Worm (Caenorhabditis elegans) whole organism, young adult: ENCODE results near the gene F44A6.3.
A peak's percentile ranks its signal among the peaks of the same experiment; 100 is the strongest.

ENCODE experiments used
- B0019.2 ChIP-seq: fragments of 200-800 bp; sonication (Bioruptor generic); conservative IDR thresholded peaks from 2 replicates; pipeline ENCODE4 v1.3.6; 2022; ENCODE audit warnings: missing genetic modification reagents, missing genetic modification characterization, missing compliant biosample characterization
- B0336.3 ChIP-seq: fragments of 200-800 bp; sonication (Bioruptor generic); IDR thresholded peaks from 2 replicates; pipeline ENCODE4 v1.3.6; 2022; ENCODE audit warnings: missing genetic modification characterization, missing compliant biosample characterization
- C17E4.6 ChIP-seq: fragments of 200-800 bp; sonication (Bioruptor generic); IDR thresholded peaks from 2 replicates; pipeline ENCODE4 v1.3.6; 2022; ENCODE audit warnings: missing genetic modification reagents, missing genetic modification characterization, missing compliant biosample characterization
- D2030.7 ChIP-seq: fragments of 200-800 bp; sonication (Bioruptor generic); IDR thresholded peaks from 2 replicates; pipeline ENCODE4 v1.3.6; 2022; ENCODE audit warnings: missing genetic modification reagents, missing genetic modification characterization, missing compliant biosample characterization
- F55B11.4 ChIP-seq: sonication (generic microtip); optimal IDR thresholded peaks from 2 replicates; lab custom pipeline; 2016; ENCODE audit warnings: missing compliant biosample characterization, missing genetic modification characterization, borderline replicate concordance; ENCODE audit not compliant: insufficient read depth
- K11D2.4 ChIP-seq: fragments of 200-800 bp; sonication (Bioruptor generic); IDR thresholded peaks from 2 replicates; pipeline ENCODE4 v1.3.6; 2022; ENCODE audit warnings: missing genetic modification reagents, missing genetic modification characterization, missing compliant biosample characterization
- ama-1 ChIP-seq, 3 experiments: fragments of 150-350 bp in 1 of 3; sonication (generic microtip) in 2 of 3; optimal IDR thresholded peaks; 2 replicates each; lab custom pipeline; 2014 to 2018; ENCODE audit warnings: missing biosample characterization in 2 of 3, missing genetic modification characterization in 2 of 3, missing genetic modification reagents in 2 of 3
- atf-7 ChIP-seq: sonication (generic microtip); optimal IDR thresholded peaks from 2 replicates; lab custom pipeline; 2017; ENCODE audit warnings: mild to moderate bottlenecking, missing genetic modification characterization, missing compliant biosample characterization
- attf-3 ChIP-seq: fragments of 200-800 bp; sonication (Bioruptor generic); conservative IDR thresholded peaks from 2 replicates; pipeline ENCODE4 v1.3.6; 2022; ENCODE audit warnings: missing genetic modification reagents, missing genetic modification characterization, missing compliant biosample characterization
- attf-5 ChIP-seq: fragments of 200-800 bp; sonication (Bioruptor generic); optimal IDR thresholded peaks from 2 replicates; lab custom pipeline; 2018; ENCODE audit warnings: mild to moderate bottlenecking, missing genetic modification characterization, missing compliant biosample characterization
- attf-6 ChIP-seq: fragments of 200-800 bp; sonication (Bioruptor generic); IDR thresholded peaks from 2 replicates; pipeline ENCODE4 v1.3.6; 2022; ENCODE audit warnings: missing genetic modification reagents, missing genetic modification characterization, missing compliant biosample characterization
- bed-2 ChIP-seq: fragments of 200-800 bp; sonication (Bioruptor generic); IDR thresholded peaks from 2 replicates; pipeline ENCODE4 v1.3.6; 2022; ENCODE audit warnings: missing genetic modification reagents, missing genetic modification characterization, missing compliant biosample characterization
- cebp-1 ChIP-seq, 2 experiments: fragments of 200-800 bp in 1 of 2; sonication (Bioruptor generic) in 1 of 2; sonication (generic microtip) in 1 of 2; IDR thresholded peaks in 1 of 2; optimal IDR thresholded peaks in 1 of 2; 2 replicates each; pipeline versions ENCODE4 v1.3.6 to Lab custom; 2017 to 2022; ENCODE audit warnings: missing compliant biosample characterization in 2 of 2, missing genetic modification characterization in 2 of 2, mild to moderate bottlenecking in 1 of 2, missing genetic modification reagents in 1 of 2, moderate library complexity in 1 of 2
- ceh-27 ChIP-seq: fragments of 200-800 bp; sonication (Bioruptor generic); optimal IDR thresholded peaks from 2 replicates; lab custom pipeline; 2018; ENCODE audit warnings: mild to moderate bottlenecking, missing genetic modification characterization, moderate library complexity, missing compliant biosample characterization
- ceh-91 ChIP-seq: fragments of 200-800 bp; sonication (Bioruptor generic); IDR thresholded peaks from 2 replicates; pipeline ENCODE4 v1.3.6; 2022; ENCODE audit warnings: missing genetic modification reagents, missing genetic modification characterization, missing compliant biosample characterization
- egrh-3 ChIP-seq: fragments of 200-800 bp; sonication (Bioruptor generic); IDR thresholded peaks from 2 replicates; pipeline ENCODE4 v1.3.6; 2022; ENCODE audit warnings: missing genetic modification reagents, missing genetic modification characterization, missing compliant biosample characterization
- ekl-4 ChIP-seq: fragments of 200-800 bp; sonication (Bioruptor generic); IDR thresholded peaks from 2 replicates; pipeline ENCODE4 v1.3.6; 2022; ENCODE audit warnings: missing genetic modification reagents, missing genetic modification characterization, missing compliant biosample characterization
- him-1 ChIP-seq: sonication (generic microtip); optimal IDR thresholded peaks from 2 replicates; lab custom pipeline; 2016; ENCODE audit warnings: missing genotype, missing genetic modification reagents, missing genetic modification characterization, missing compliant biosample characterization
- hlh-26 ChIP-seq: fragments of 200-800 bp; sonication (Bioruptor generic); conservative IDR thresholded peaks from 2 replicates; pipeline ENCODE4 v1.3.6; 2022; ENCODE audit warnings: missing genetic modification reagents, missing genetic modification characterization, missing compliant biosample characterization
- hmg-1.2 ChIP-seq: fragments of 200-800 bp; sonication (Bioruptor generic); IDR thresholded peaks from 2 replicates; pipeline ENCODE4 v1.3.6; 2022; ENCODE audit warnings: missing genetic modification reagents, missing genetic modification characterization, missing compliant biosample characterization
- let-526 ChIP-seq: fragments of 200-800 bp; sonication (Bioruptor generic); IDR thresholded peaks from 2 replicates; pipeline ENCODE4 v1.3.6; 2022; ENCODE audit warnings: missing genetic modification reagents, missing genetic modification characterization, missing compliant biosample characterization
- let-607 ChIP-seq, 2 experiments: fragments of 200-800 bp in 1 of 2; sonication (Bioruptor generic) in 1 of 2; sonication (generic microtip) in 1 of 2; optimal IDR thresholded peaks; 2 replicates each; lab custom pipeline; 2016 to 2018; ENCODE audit warnings: mild to moderate bottlenecking in 2 of 2, missing compliant biosample characterization in 2 of 2, missing genetic modification characterization in 2 of 2, moderate library complexity in 2 of 2, missing genotype in 1 of 2
- lin-35 ChIP-seq, 3 experiments: fragments of 150-350 bp in 2 of 3; sonication (generic microtip) in 1 of 3; optimal IDR thresholded peaks; 2 replicates each; lab custom pipeline; 2014 to 2018; ENCODE audit warnings: missing biosample characterization in 3 of 3, missing genetic modification characterization in 3 of 3, missing genetic modification reagents in 3 of 3
- lin-40 ChIP-seq: sonication (generic microtip); optimal IDR thresholded peaks from 2 replicates; lab custom pipeline; 2016; ENCODE audit warnings: missing genetic modification characterization, mild to moderate bottlenecking, missing compliant biosample characterization, missing genotype, missing genetic modification reagents
- lin-54 ChIP-seq: fragments of 200-800 bp; sonication (Bioruptor generic); optimal IDR thresholded peaks from 2 replicates; lab custom pipeline; 2018; ENCODE audit warnings: mild to moderate bottlenecking, missing genetic modification characterization, missing compliant biosample characterization
- lsy-27 ChIP-seq: sonication (generic microtip); optimal IDR thresholded peaks from 2 replicates; lab custom pipeline; 2017; ENCODE audit warnings: missing genetic modification characterization, mild to moderate bottlenecking, missing compliant biosample characterization, antibody characterized with exemption, missing genotype, borderline replicate concordance; ENCODE audit not compliant: insufficient read depth
- madf-6 ChIP-seq: fragments of 200-800 bp; sonication (Bioruptor generic); IDR thresholded peaks from 2 replicates; pipeline ENCODE4 v1.3.6; 2022; ENCODE audit warnings: missing genetic modification reagents, missing genetic modification characterization, missing compliant biosample characterization
- madf-8 ChIP-seq: fragments of 200-800 bp; sonication (Bioruptor generic); conservative IDR thresholded peaks from 2 replicates; pipeline ENCODE4 v1.3.6; 2022; ENCODE audit warnings: missing genetic modification reagents, missing genetic modification characterization, missing compliant biosample characterization
- mel-28 ChIP-seq: sonication (generic microtip); optimal IDR thresholded peaks from 2 replicates; lab custom pipeline; 2016; ENCODE audit warnings: borderline replicate concordance, mild to moderate bottlenecking, missing genetic modification characterization, missing compliant biosample characterization
- mxl-1 ChIP-seq: sonication (generic microtip); optimal IDR thresholded peaks from 2 replicates; lab custom pipeline; 2016; ENCODE audit warnings: missing genetic modification characterization, missing compliant biosample characterization
- nfyb-1 ChIP-seq: fragments of 200-800 bp; sonication (Bioruptor generic); IDR thresholded peaks from 2 replicates; pipeline ENCODE4 v1.3.6; 2022; ENCODE audit warnings: missing genetic modification reagents, missing genetic modification characterization, missing compliant biosample characterization
- nhr-120 ChIP-seq: fragments of 200-800 bp; sonication (Bioruptor generic); IDR thresholded peaks from 2 replicates; pipeline ENCODE4 v1.3.6; 2022; ENCODE audit warnings: missing genetic modification characterization, missing compliant biosample characterization
- nhr-80 ChIP-seq: sonication (generic microtip); optimal IDR thresholded peaks from 2 replicates; lab custom pipeline; 2016; ENCODE audit warnings: missing genetic modification characterization, missing compliant biosample characterization
- pbrm-1 ChIP-seq: fragments of 200-800 bp; sonication (Bioruptor generic); IDR thresholded peaks from 2 replicates; pipeline ENCODE4 v1.3.6; 2022; ENCODE audit warnings: missing genetic modification reagents, missing genetic modification characterization, missing compliant biosample characterization
- pha-4 ChIP-seq: fragments of 150-350 bp; sonication (generic microtip); optimal IDR thresholded peaks from 2 replicates; lab custom pipeline; 2014; ENCODE audit warnings: missing biosample characterization, missing genetic modification reagents, missing genetic modification characterization
- rec-8 ChIP-seq, 2 experiments: sonication (generic microtip); optimal IDR thresholded peaks; 2 replicates each; lab custom pipeline; 2016; ENCODE audit warnings: mild to moderate bottlenecking in 2 of 2, missing genetic modification characterization in 2 of 2, missing genetic modification reagents in 2 of 2, missing genotype in 2 of 2, missing biosample characterization in 1 of 2, missing compliant biosample characterization in 1 of 2, moderate library complexity in 1 of 2
- snpc-4 ChIP-seq, 5 experiments: fragments of 150-350 bp in 1 of 5; sonication (generic microtip) in 4 of 5; optimal IDR thresholded peaks; 2 replicates each; lab custom pipeline; 2014 to 2018; ENCODE audit warnings: missing genetic modification characterization in 5 of 5, missing biosample characterization in 3 of 5, antibody characterized with exemption in 2 of 5, mild to moderate bottlenecking in 2 of 5, missing compliant biosample characterization in 2 of 5, missing genotype in 2 of 5, moderate library complexity in 2 of 5, missing genetic modification reagents in 1 of 5
- somi-1 ChIP-seq: fragments of 200-800 bp; sonication (Bioruptor generic); optimal IDR thresholded peaks from 2 replicates; lab custom pipeline; 2018; ENCODE audit warnings: mild to moderate bottlenecking, missing genetic modification characterization, missing compliant biosample characterization
- tbp1 ChIP-seq: fragments of 200-800 bp; sonication (Bioruptor generic); optimal IDR thresholded peaks from 2 replicates; lab custom pipeline; 2018; ENCODE audit warnings: mild to moderate bottlenecking, missing genetic modification characterization, missing compliant biosample characterization
- unc-62 ChIP-seq: fragments of 150-350 bp; optimal IDR thresholded peaks from 2 replicates; lab custom pipeline; 2014; ENCODE audit warnings: missing biosample characterization, missing genetic modification reagents, missing genetic modification characterization
- xnd-1 ChIP-seq: sonication (generic microtip); optimal IDR thresholded peaks from 2 replicates; lab custom pipeline; 2016; ENCODE audit warnings: missing genotype, missing genetic modification reagents, missing genetic modification characterization, missing compliant biosample characterization

The F44A6.3 gene

DNA sequence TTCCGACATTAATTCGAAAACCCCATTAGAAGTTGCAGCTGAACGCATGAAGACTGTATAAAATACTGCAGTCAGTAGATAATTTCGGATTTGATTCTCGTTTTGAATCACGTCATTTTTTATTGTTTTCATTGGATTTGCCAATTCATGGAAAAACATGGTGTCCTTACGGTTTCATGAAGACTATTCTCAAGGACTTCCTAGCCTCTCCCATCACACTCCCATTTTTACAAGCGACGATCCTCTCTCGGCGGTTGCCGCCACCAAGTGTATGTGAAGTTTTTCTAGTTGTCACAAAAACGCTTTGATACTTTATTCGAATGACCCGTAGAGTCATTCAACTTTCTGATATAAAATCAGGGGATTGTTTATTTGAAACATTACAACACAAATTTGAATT, 22.8 kb upstream of the F44A6.3 start:
- no peak for TF ChIP-seq ceh-27
- no peak for TF ChIP-seq ceh-91 (GFP tag; lab: Robert Waterston, UW)
- TF ChIP-seq xnd-1 (tag; lab: Kevin White, UChicago) = no peak
- no peak for TF ChIP-seq B0019.2
- no peak for TF ChIP-seq rec-8 (tag; optimal IDR thresholded peaks at IDR 0.05; lab: Kevin White, UChicago)
- TF ChIP-seq nfyb-1 (GFP tag; lab: Robert Waterston, UW) = no peak
- no peak for TF ChIP-seq D2030.7 (GFP tag; lab: Robert Waterston, UW)
- no peak for TF ChIP-seq K11D2.4 (GFP tag; lab: Robert Waterston, UW)
- TF ChIP-seq egrh-3 (GFP tag; lab: Robert Waterston, UW) = no peak
- TF ChIP-seq B0336.3 (GFP tag; lab: Robert Waterston, UW) = no peak
- TF ChIP-seq lin-54 = no peak
- TF ChIP-seq snpc-4 (GFP tag; optimal IDR thresholded peaks at IDR 0.05; lab: Kevin White, UChicago) = no peak
- no peak for TF ChIP-seq snpc-4 (tag; optimal IDR thresholded peaks at IDR 0.05; lab: Kevin White, UChicago)

ce11 chrX:10194327-10195096, 18.1 kb upstream of the F44A6.3 start, which contains the start of gene myrf-2:
Gene myrf-2, minus strand, starts transcription at chrX:10194377.
- no peak for TF ChIP-seq pbrm-1 (GFP tag; lab: Robert Waterston, UW)
- TF ChIP-seq cebp-1 (GFP tag; IDR thresholded peaks at IDR 0.05; lab: Robert Waterston, UW) = peak; percentile 43; the same call in 1 of the 2 replicates
- peak; percentile 88 for TF ChIP-seq cebp-1 (tag; optimal IDR thresholded peaks at IDR 0.05; lab: Kevin White, UChicago)
- TF ChIP-seq, all 124 proteins: peak for 1

DNA sequence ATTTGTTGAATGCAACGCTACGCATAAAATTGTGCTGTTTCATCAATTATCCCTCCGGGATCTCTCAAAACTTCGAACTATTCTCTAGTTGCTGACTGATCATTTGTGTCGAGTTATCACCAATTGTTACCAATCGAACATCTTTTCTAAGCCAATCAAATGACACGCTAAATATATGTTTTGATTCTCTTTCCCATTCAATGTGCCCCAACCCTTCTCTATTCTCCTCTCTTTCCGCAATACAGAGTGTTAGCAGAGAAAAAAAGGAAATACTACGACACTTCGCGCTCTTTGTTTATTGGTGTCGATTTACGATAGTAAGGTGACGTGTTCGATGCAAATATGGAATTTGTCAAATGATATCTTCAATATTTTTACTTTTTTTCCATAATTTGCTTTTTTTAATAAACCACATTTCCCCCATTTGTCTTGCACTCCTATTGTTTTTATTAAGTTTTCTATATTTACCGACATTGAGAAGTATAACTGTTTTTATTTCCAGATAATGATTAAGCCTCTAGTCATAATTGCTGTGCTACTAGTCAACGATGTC, 15.3 kb upstream of the F44A6.3 start, which contains the start of gene nucb-1:
Gene nucb-1 (plus strand): TSS at position 503 of the 553 bp plus-strand sequence.
- TF ChIP-seq atf-7 (tag; lab: Kevin White, UChicago) (no peak), him-1 (no peak), somi-1 (GFP tag; lab: Kevin White, UChicago) (no peak), lsy-27 (tag; lab: Kevin White, UChicago) (no peak), pha-4 (tag; lab: Kevin White, UChicago) (no peak), nhr-120 (GFP tag; lab: Robert Waterston, UW) (no peak), lin-40 (tag; lab: Kevin White, UChicago) (peak; percentile 59), attf-5 (peak; percentile 31), madf-6 (GFP tag; lab: Robert Waterston, UW) (no peak), C17E4.6 (GFP tag; lab: Robert Waterston, UW) (no peak), ekl-4 (no peak), hmg-1.2 (peak; percentile 34; the same call in 1 of the 2 replicates), let-607 (tag; optimal IDR thresholded peaks at IDR 0.05; lab: Kevin White, UChicago) (peak; percentile 87 to 96), mxl-1 (tag; lab: Kevin White, UChicago) (no peak), attf-3 (GFP tag; lab: Robert Waterston, UW) (peak; percentile 94), lin-35 (GFP tag; optimal IDR thresholded peaks at IDR 0.05; lab: Kevin White, UChicago) (no peak), mel-28 (tag; lab: Kevin White, UChicago) (no peak), hlh-26 (GFP tag; lab: Robert Waterston, UW) (no peak), unc-62 (GFP tag; lab: Kevin White, UChicago) (peak; percentile 17), attf-6 (GFP tag; lab: Robert Waterston, UW) (no peak), ama-1 (optimal IDR thresholded peaks at IDR 0.05; lab: Kevin White, UChicago) (no peak), ama-1 (GFP tag; optimal IDR thresholded peaks at IDR 0.05; lab: Kevin White, UChicago) (no peak), let-526 (GFP tag; lab: Robert Waterston, UW) (no peak), nhr-80 (tag; lab: Kevin White, UChicago) (peak; percentile 67), F55B11.4 (no peak), bed-2 (GFP tag; lab: Robert Waterston, UW) (no peak), madf-8 (GFP tag; lab: Robert Waterston, UW) (no peak), tbp1 (GFP tag; lab: Kevin White, UChicago) (no peak), egrh-3 (GFP tag; lab: Robert Waterston, UW) (no peak), cebp-1 (GFP tag; IDR thresholded peaks at IDR 0.05; lab: Robert Waterston, UW) (no peak), cebp-1 (tag; optimal IDR thresholded peaks at IDR 0.05; lab: Kevin White, UChicago) (peak; percentile 45)
